Worm (Caenorhabditis elegans) whole organism, L2 larva: Measurements from ENCODE around the gene nth-1.

Source experiments
- C34F6.9 ChIP-seq: fragments of 150-350 bp; optimal IDR thresholded peaks from 2 replicates; lab custom pipeline; 2014; ENCODE audit warnings: missing biosample characterization, missing genetic modification characterization
- ama-1 ChIP-seq: fragments of 150-350 bp; optimal IDR thresholded peaks from 2 replicates; lab custom pipeline; 2018; ENCODE audit warnings: inconsistent platforms
- ceh-16 ChIP-seq: fragments of 150-350 bp; optimal IDR thresholded peaks from 2 replicates; lab custom pipeline; 2014; ENCODE audit warnings: missing biosample characterization, missing genetic modification characterization
- ceh-82 ChIP-seq: fragments of 150-350 bp; optimal IDR thresholded peaks from 2 replicates; lab custom pipeline; 2014; ENCODE audit warnings: missing biosample characterization, missing genetic modification characterization
- elt-3 ChIP-seq: sonication (generic microtip); optimal IDR thresholded peaks from 2 replicates; lab custom pipeline; 2017; ENCODE audit warnings: missing biosample characterization, missing genetic modification characterization
- fos-1 ChIP-seq: fragments of 150-350 bp; optimal IDR thresholded peaks from 2 replicates; lab custom pipeline; 2014; ENCODE audit warnings: missing biosample characterization, missing genetic modification characterization
- mab-5 ChIP-seq: fragments of 150-350 bp; optimal IDR thresholded peaks from 2 replicates; lab custom pipeline; 2014; ENCODE audit warnings: missing biosample characterization, missing genetic modification characterization
- nhr-23 ChIP-seq: fragments of 150-350 bp; optimal IDR thresholded peaks from 2 replicates; lab custom pipeline; 2014; ENCODE audit warnings: missing biosample characterization, missing genetic modification reagents, missing genetic modification characterization
- nhr-237 ChIP-seq: fragments of 150-350 bp; optimal IDR thresholded peaks from 2 replicates; lab custom pipeline; 2014; ENCODE audit warnings: missing biosample characterization, missing genetic modification characterization
- peb-1 ChIP-seq: fragments of 150-350 bp; optimal IDR thresholded peaks from 2 replicates; lab custom pipeline; 2014; ENCODE audit warnings: missing biosample characterization, missing genetic modification characterization
- unc-62 ChIP-seq: fragments of 150-350 bp; optimal IDR thresholded peaks from 2 replicates; lab custom pipeline; 2014; ENCODE audit warnings: missing biosample characterization, missing genetic modification reagents, missing genetic modification characterization

- TF ChIP-seq ceh-82 (tag; lab: Kevin White, UChicago) (no peak), peb-1 (no peak), mab-5 (tag; lab: Kevin White, UChicago) (no peak), elt-3 (no peak), unc-62 (GFP tag; lab: Kevin White, UChicago) (no peak), ceh-16 (tag; lab: Kevin White, UChicago) (no peak), ama-1 (lab: Kevin White, UChicago) (no peak), nhr-23 (tag; lab: Kevin White, UChicago) (no peak), fos-1 (tag; lab: Kevin White, UChicago) (no peak), C34F6.9 (tag; lab: Kevin White, UChicago) (no peak), nhr-237 (tag; lab: Kevin White, UChicago) (no peak)
Observed at ce11 chrIII:4289952-4290351, 4.1 kb downstream of the nth-1 start.
